Worm (Caenorhabditis elegans) whole organism, L4 larva: ENCODE measurements around the gene gnrr-2.

ENCODE experiments used
- ama-1 ChIP-seq: fragments of 150-350 bp; optimal IDR thresholded peaks from 2 replicates; lab custom pipeline; 2014; ENCODE audit warnings: inconsistent platforms, mixed read lengths
- unc-130 ChIP-seq: sonication (generic microtip); optimal IDR thresholded peaks from 2 replicates; lab custom pipeline; 2016; ENCODE audit warnings: missing genetic modification reagents, missing genetic modification characterization, missing compliant biosample characterization

- TF ChIP-seq unc-130 (GFP tag; lab: Kevin White, UChicago), result no peak
- no peak for TF ChIP-seq ama-1 (lab: Kevin White, UChicago)
Observed at ce11 chrV:14439236-14439635, 30.4 kb downstream of the gnrr-2 start.
